Worm (Caenorhabditis elegans) whole organism, midembryonic: Measurements from ENCODE around the gene C52G5.3.

ENCODE experiments used
- T22C8.4 ChIP-seq: fragments of 200-800 bp; sonication (Bioruptor generic); IDR thresholded peaks from 2 replicates; pipeline ENCODE4 v1.3.6; 2022; ENCODE audit warnings: missing genetic modification characterization, missing compliant biosample characterization
- flt-1 ChIP-seq: fragments of 200-800 bp; sonication (Bioruptor generic); IDR thresholded peaks from 2 replicates; pipeline ENCODE4 v1.3.6; 2022; ENCODE audit warnings: missing genetic modification characterization, missing compliant biosample characterization
- med-1 ChIP-seq: sonication (generic microtip); optimal IDR thresholded peaks from 2 replicates; lab custom pipeline; 2017; ENCODE audit warnings: missing genetic modification characterization, mild to moderate bottlenecking, missing compliant biosample characterization, antibody characterized with exemption, missing genetic modification reagents; ENCODE audit not compliant: insufficient read depth
- tab-1 ChIP-seq: fragments of 200-800 bp; sonication (Bioruptor generic); IDR thresholded peaks from 2 replicates; pipeline ENCODE4 v1.3.6; 2022; ENCODE audit warnings: missing genetic modification characterization, missing compliant biosample characterization

DNA sequence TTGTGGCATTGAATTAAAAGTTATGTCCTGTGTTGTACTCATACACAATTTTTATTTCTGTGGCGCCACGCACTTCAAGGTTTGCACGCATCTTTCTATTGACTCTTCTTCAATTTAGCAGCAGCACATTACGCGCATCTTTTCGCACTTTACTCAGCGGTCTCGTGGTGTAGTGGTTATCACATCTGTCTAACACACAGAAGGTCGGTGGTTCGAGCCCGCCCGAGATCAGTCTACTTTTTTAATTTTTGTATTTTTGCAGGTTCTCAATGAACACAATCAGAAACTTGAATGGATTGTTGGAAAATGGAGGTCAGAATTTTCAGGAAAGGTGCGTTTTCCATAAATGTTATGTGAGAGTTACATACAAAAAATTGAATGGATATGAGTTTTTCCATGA is 2.4 kb downstream of the C52G5.3 start:
- TF ChIP-seq T22C8.4, result peak; percentile 34; the same call in 1 of the 2 replicates
- peak; percentile 85 for TF ChIP-seq flt-1 (GFP tag; lab: Robert Waterston, UW)
- peak; percentile 76 for TF ChIP-seq tab-1 (GFP tag; lab: Robert Waterston, UW)
- peak; percentile 23 for TF ChIP-seq med-1 (GFP tag; lab: Kevin White, UChicago)
